Worm (Caenorhabditis elegans) whole organism, midembryonic: ENCODE results near the gene K06G5.1.
A peak's percentile ranks its signal among the peaks of the same experiment; 100 is the strongest.

Experiments
- T22C8.4 ChIP-seq: fragments of 200-800 bp; sonication (Bioruptor generic); IDR thresholded peaks from 2 replicates; pipeline ENCODE4 v1.3.6; 2022; ENCODE audit warnings: missing genetic modification characterization, missing compliant biosample characterization
- cog-1 ChIP-seq: sonication (generic microtip); optimal IDR thresholded peaks from 2 replicates; lab custom pipeline; 2016; ENCODE audit warnings: missing genetic modification characterization, missing compliant biosample characterization
- flt-1 ChIP-seq: fragments of 200-800 bp; sonication (Bioruptor generic); IDR thresholded peaks from 2 replicates; pipeline ENCODE4 v1.3.6; 2022; ENCODE audit warnings: missing genetic modification characterization, missing compliant biosample characterization
- klf-2 ChIP-seq: fragments of 200-800 bp; sonication (Bioruptor generic); conservative IDR thresholded peaks from 2 replicates; pipeline ENCODE4 v1.3.6; 2022; ENCODE audit warnings: missing genetic modification reagents, missing genetic modification characterization, missing compliant biosample characterization
- med-1 ChIP-seq: sonication (generic microtip); optimal IDR thresholded peaks from 2 replicates; lab custom pipeline; 2017; ENCODE audit warnings: missing genetic modification characterization, mild to moderate bottlenecking, missing compliant biosample characterization, antibody characterized with exemption, missing genetic modification reagents; ENCODE audit not compliant: insufficient read depth
- ref-1 ChIP-seq: fragments of 200-800 bp; sonication (Bioruptor generic); conservative IDR thresholded peaks from 2 replicates; pipeline ENCODE4 v1.3.6; 2022; ENCODE audit warnings: missing genetic modification reagents, missing genetic modification characterization, missing compliant biosample characterization
- tab-1 ChIP-seq: fragments of 200-800 bp; sonication (Bioruptor generic); IDR thresholded peaks from 2 replicates; pipeline ENCODE4 v1.3.6; 2022; ENCODE audit warnings: missing genetic modification characterization, missing compliant biosample characterization
- ztf-23 ChIP-seq: fragments of 200-800 bp; sonication (Bioruptor generic); IDR thresholded peaks from 2 replicates; pipeline ENCODE4 v1.3.6; 2022; ENCODE audit warnings: missing genetic modification reagents, missing genetic modification characterization, missing compliant biosample characterization
- ztf-29 ChIP-seq: fragments of 200-800 bp; sonication (Bioruptor generic); IDR thresholded peaks from 2 replicates; pipeline ENCODE4 v1.3.6; 2022; ENCODE audit warnings: missing genetic modification reagents, missing genetic modification characterization, missing compliant biosample characterization

ce11 chrX:14238291-14238758 lies 23.6 kb downstream of the K06G5.1 start, which contains the start of gene K04C1.2:
- no peak for TF ChIP-seq med-1
- TF ChIP-seq klf-2 (GFP tag; lab: Robert Waterston, UW) = no peak
- peak; percentile 77 for TF ChIP-seq T22C8.4 (GFP tag; lab: Robert Waterston, UW)
- TF ChIP-seq ref-1 (GFP tag; lab: Robert Waterston, UW) = no peak
- TF ChIP-seq flt-1 (GFP tag; lab: Robert Waterston, UW) = 0 out of 2 replicates have a peak, but pooled peaks have one; percentile 29
- no peak for TF ChIP-seq ztf-29 (GFP tag; lab: Robert Waterston, UW)
- TF ChIP-seq ztf-23 = no peak
- TF ChIP-seq tab-1 (GFP tag; lab: Robert Waterston, UW) = no peak
- no peak for TF ChIP-seq cog-1 (tag; lab: Kevin White, UChicago)
